Worm (Caenorhabditis elegans): ENCODE data around the gene ZK688.10.

ZK688.10 gene

ce11 chrIII:7855468-7855867 lies 41.4 kb downstream of the ZK688.10 start (continued):
- TF ChIP-seq athp-1 (tag; optimal IDR thresholded peaks at IDR 0.05) (peak; percentile 11), attf-6 (GFP tag; IDR thresholded peaks at IDR 0.05) (peak; percentile 79; the same call in 1 of the 2 replicates), somi-1 (GFP tag; optimal IDR thresholded peaks at IDR 0.05) (peak; percentile 12), lin-26 (GFP tag; IDR thresholded peaks at IDR 0.05) (peak; percentile 77), nfya-2 (GFP tag; IDR thresholded peaks at IDR 0.05) (no peak), K11D2.4 (GFP tag; IDR thresholded peaks at IDR 0.05) (no peak), ama-1 (optimal IDR thresholded peaks at IDR 0.05) (no peak), ama-1 (GFP tag; optimal IDR thresholded peaks at IDR 0.05) (peak in 1 of 2 experiments; percentile 88), cebp-1 (GFP tag; IDR thresholded peaks at IDR 0.05) (no peak), cebp-1 (tag; optimal IDR thresholded peaks at IDR 0.05) (peak; percentile 19), dpl-1 (GFP tag; optimal IDR thresholded peaks at IDR 0.05) (no peak), rcor-1 (GFP tag; IDR thresholded peaks at IDR 0.05) (peak; percentile 61), snpc-1.3 (tag; optimal IDR thresholded peaks at IDR 0.05; ENCODE audit: insufficient read depth) (peak; percentile 11), lin-40 (tag; optimal IDR thresholded peaks at IDR 0.05) (no peak), nhr-120 (GFP tag; IDR thresholded peaks at IDR 0.05) (no peak), sea-2 (GFP tag; IDR thresholded peaks at IDR 0.05) (no peak), hmg-20 (GFP tag; IDR thresholded peaks at IDR 0.05) (no peak), Y53G8AR.9 (GFP tag; conservative IDR thresholded peaks at IDR 0.05) (peak; percentile 53; the same call in 1 of the 2 replicates), K12H6.12 (tag; optimal IDR thresholded peaks at IDR 0.05) (no peak), ceh-40 (GFP tag; IDR thresholded peaks at IDR 0.05) (no peak), F52B5.7 (tag; optimal IDR thresholded peaks at IDR 0.05) (no peak), atf-7 (tag; optimal IDR thresholded peaks at IDR 0.05) (no peak), dox-1 (GFP tag; IDR thresholded peaks at IDR 0.05) (peak; percentile 48; the same call in 1 of the 2 replicates), ceh-79 (tag; optimal IDR thresholded peaks at IDR 0.05) (no peak), B0336.3 (GFP tag; IDR thresholded peaks at IDR 0.05) (peak; percentile 82), ceh-58 (GFP tag; IDR thresholded peaks at IDR 0.05) (no peak), nhr-27 (tag; optimal IDR thresholded peaks at IDR 0.05) (no peak), egrh-3 (GFP tag; IDR thresholded peaks at IDR 0.05) (no peak), chd-7 (tag; optimal IDR thresholded peaks at IDR 0.05) (no peak), bed-1 (GFP tag; IDR thresholded peaks at IDR 0.05) (no peak), unc-130 (GFP tag; optimal IDR thresholded peaks at IDR 0.05) (no peak), ztf-28 (GFP tag; IDR thresholded peaks at IDR 0.05) (no peak), pha-4 (tag; optimal IDR thresholded peaks at IDR 0.05) (no peak), nhr-179 (tag; optimal IDR thresholded peaks at IDR 0.05) (no peak), ztf-3 (GFP tag; optimal IDR thresholded peaks at IDR 0.05) (no peak), let-607 (tag; optimal IDR thresholded peaks at IDR 0.05) (no peak), ztf-26 (tag; optimal IDR thresholded peaks at IDR 0.05) (no peak), hrde-1 (tag; optimal IDR thresholded peaks at IDR 0.05; ENCODE audit: borderline replicate concordance) (peak; percentile 76), Y67H2A.10 (GFP tag; conservative IDR thresholded peaks at IDR 0.05) (no peak), F37B4.10 (GFP tag; IDR thresholded peaks at IDR 0.05) (no peak), mcd-1 (GFP tag; IDR thresholded peaks at IDR 0.05) (no peak), snpc-3.4 (tag; optimal IDR thresholded peaks at IDR 0.05) (peak; percentile 79), hlh-12 (tag; optimal IDR thresholded peaks at IDR 0.05) (no peak), F23B12.7 (tag; optimal IDR thresholded peaks at IDR 0.05; ENCODE audit: insufficient read depth) (no peak), egl-44 (GFP tag; IDR thresholded peaks at IDR 0.05) (no peak), cebp-2 (GFP tag; IDR thresholded peaks at IDR 0.05) (no peak), F33H1.4 (GFP tag; IDR thresholded peaks at IDR 0.05) (0 out of 2 replicates have a peak, but pooled peaks have one; percentile 24), egl-18 (GFP tag; IDR thresholded peaks at IDR 0.05) (no peak), C06A6.2 (GFP tag; conservative IDR thresholded peaks at IDR 0.05) (no peak), repo-1 (tag; optimal IDR thresholded peaks at IDR 0.05) (no peak)

All from whole organism, young adult.